Fruit fly (Drosophila melanogaster) whole organism, prepupa: ENCODE measurements around the gene RfC38.

ENCODE experiments used
- CG10631 ChIP-seq: fragments of 200-800 bp; sonication (Bioruptor generic); optimal IDR thresholded peaks from 2 replicates; lab custom pipeline; 2016; ENCODE audit warnings: missing biosample characterization, missing genetic modification characterization
- CG1621 ChIP-seq: fragments of 200-800 bp; sonication (Bioruptor generic); optimal IDR thresholded peaks from 3 replicates; lab custom pipeline; 2018; ENCODE audit warnings: missing biosample characterization, mild to moderate bottlenecking, missing genetic modification characterization
- CG16779 ChIP-seq: fragments of 200-800 bp; sonication (Bioruptor generic); optimal IDR thresholded peaks from 3 replicates; lab custom pipeline; 2017; ENCODE audit warnings: missing biosample characterization, mild to moderate bottlenecking, missing genetic modification characterization
- CG6276 ChIP-seq: fragments of 200-800 bp; sonication (Bioruptor generic); optimal IDR thresholded peaks from 2 replicates; lab custom pipeline; 2017; ENCODE audit warnings: missing biosample characterization, mild to moderate bottlenecking, missing genetic modification characterization
- Hr4 ChIP-seq: fragments of 200-800 bp; sonication (Bioruptor generic); optimal IDR thresholded peaks from 3 replicates; lab custom pipeline; 2016; ENCODE audit warnings: missing biosample characterization, missing genetic modification characterization
- Sox15 ChIP-seq: fragments of 200-800 bp; sonication (Bioruptor generic); optimal IDR thresholded peaks from 3 replicates; lab custom pipeline; 2016; ENCODE audit warnings: missing biosample characterization, missing genetic modification characterization
- acj6 ChIP-seq: fragments of 200-800 bp; sonication (Bioruptor generic); optimal IDR thresholded peaks from 3 replicates; lab custom pipeline; 2016; ENCODE audit warnings: missing biosample characterization, missing genetic modification characterization
- fd59A ChIP-seq: fragments of 200-800 bp; sonication (Bioruptor generic); optimal IDR thresholded peaks from 2 replicates; lab custom pipeline; 2017; ENCODE audit warnings: missing biosample characterization, mild to moderate bottlenecking, missing genetic modification characterization, missing genetic modification reagents
- ss ChIP-seq, 2 experiments: fragments of 200-800 bp; sonication (Bioruptor generic); optimal IDR thresholded peaks; 2 replicates in 1 of 2; 3 replicates in 1 of 2; lab custom pipeline; 2017 to 2018; ENCODE audit warnings: mild to moderate bottlenecking in 2 of 2, missing biosample characterization in 2 of 2, missing genetic modification characterization in 2 of 2, moderate library complexity in 1 of 2
- svp ChIP-seq: fragments of 200-800 bp; sonication (Bioruptor generic); peaks from one replicate; lab custom pipeline; 2016; ENCODE audit warnings: missing biosample characterization, missing genetic modification characterization
- vri ChIP-seq: fragments of 200-800 bp; sonication (Bioruptor generic); optimal IDR thresholded peaks from 3 replicates; lab custom pipeline; 2016; ENCODE audit warnings: missing biosample characterization, mild to moderate bottlenecking, missing genetic modification characterization

DNA sequence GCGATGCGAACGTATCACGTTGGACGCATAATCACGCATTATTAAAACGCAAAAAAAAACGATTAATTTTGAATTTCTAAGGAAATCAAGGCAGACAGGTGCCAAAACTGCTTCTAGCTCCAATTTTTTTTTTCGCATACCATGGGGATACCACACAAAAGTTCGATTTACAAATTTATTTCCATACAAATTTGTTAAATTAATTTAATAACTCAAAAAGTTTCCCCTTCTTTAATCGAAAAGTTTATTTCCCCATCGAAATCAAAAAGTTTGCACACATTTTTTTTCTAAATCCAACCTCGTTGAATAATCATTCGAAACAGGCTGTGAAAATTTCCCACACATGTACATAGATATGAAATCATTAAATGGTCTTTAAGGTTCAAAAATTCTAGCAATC, 14.9 kb upstream of the RfC38 start, which contains the start of gene CG31867:
- TF ChIP-seq fd59A (no peak), Hr4 (no peak), Sox15 (GFP tag; lab: Kevin White, UChicago) (no peak), svp (GFP tag; lab: Kevin White, UChicago) (no peak), ss (GFP tag; optimal IDR thresholded peaks at IDR 0.05; lab: Kevin White, UChicago) (no peak), vri (GFP tag; lab: Kevin White, UChicago) (no peak), CG10631 (GFP tag; lab: Kevin White, UChicago) (no peak), CG6276 (GFP tag; lab: Kevin White, UChicago) (no peak), acj6 (GFP tag; lab: Kevin White, UChicago) (no peak), CG1621 (tag; lab: Kevin White, UChicago) (no peak), CG16779 (tag; lab: Kevin White, UChicago) (no peak)
